Worm (Caenorhabditis elegans): ENCODE results near the gene T21D12.11.

The T21D12.11 gene

ce11 chrIV:273299-273698 lies 4.1 kb downstream of the T21D12.11 start, which contains the start of gene srh-282:
Gene srh-282 (minus strand): TSS chrIV:273399.
- TF ChIP-seq ZK546.5 (tag; optimal IDR thresholded peaks at IDR 0.05) (no peak), ceh-82 (tag; optimal IDR thresholded peaks at IDR 0.05) (no peak), spr-3 (GFP tag; optimal IDR thresholded peaks at IDR 0.05) (no peak), tag-97 (GFP tag; IDR thresholded peaks at IDR 0.05) (no peak), ceh-32 (tag; optimal IDR thresholded peaks at IDR 0.05; ENCODE audit: poor library complexity) (no peak), php-3 (GFP tag; IDR thresholded peaks at IDR 0.05) (no peak), T26A8.4 (GFP tag; IDR thresholded peaks at IDR 0.05) (no peak), lim-7 (GFP tag; IDR thresholded peaks at IDR 0.05) (no peak), mxl-3 (GFP tag; optimal IDR thresholded peaks at IDR 0.05) (no peak), daf-16 (GFP tag; optimal IDR thresholded peaks at IDR 0.05) (no peak), daf-16 (tag; optimal IDR thresholded peaks at IDR 0.05) (no peak), hmg-1.1 (GFP tag; IDR thresholded peaks at IDR 0.05) (no peak), egl-43 (GFP tag; IDR thresholded peaks at IDR 0.05) (no peak), lin-13 (GFP tag; optimal IDR thresholded peaks at IDR 0.05) (no peak), unc-130 (GFP tag; optimal IDR thresholded peaks at IDR 0.05) (no peak)

- no peak for TF ChIP-seq F49E8.2 (tag; optimal IDR thresholded peaks at IDR 0.05; ENCODE audit: borderline replicate concordance)
- TF ChIP-seq dpl-1 (GFP tag; optimal IDR thresholded peaks at IDR 0.05) = peak; percentile 34
- TF ChIP-seq dve-1 (tag; optimal IDR thresholded peaks at IDR 0.05; ENCODE audit: insufficient read depth) = peak; percentile 98
- TF ChIP-seq tra-1 (GFP tag; IDR thresholded peaks at IDR 0.05) = peak; percentile 15; the same call in 1 of the 2 replicates
- peak; percentile 52 for TF ChIP-seq lin-38 (GFP tag; IDR thresholded peaks at IDR 0.05)
- no peak for TF ChIP-seq ces-1 (GFP tag; optimal IDR thresholded peaks at IDR 0.05)
- TF ChIP-seq hlh-30 (tag; optimal IDR thresholded peaks at IDR 0.05; ENCODE audit: insufficient read depth) = peak; percentile 71
- peak in 1 of 2 experiments; percentile 25 for TF ChIP-seq daf-16 (GFP tag; optimal IDR thresholded peaks at IDR 0.05)
- peak; percentile 92 for TF ChIP-seq daf-16 (tag; optimal IDR thresholded peaks at IDR 0.05)
- TF ChIP-seq pha-4 (GFP tag; IDR thresholded peaks at IDR 0.05) = peak; percentile 65
- TF ChIP-seq pha-4 (tag; optimal IDR thresholded peaks at IDR 0.05) = no peak
- peak; percentile 74 for TF ChIP-seq mep-1 (tag; optimal IDR thresholded peaks at IDR 0.05)
- TF ChIP-seq ceh-82 (tag; optimal IDR thresholded peaks at IDR 0.05) = no peak
- TF ChIP-seq mes-2 (tag; optimal IDR thresholded peaks at IDR 0.05; ENCODE audit: poor library complexity, severe bottlenecking) = peak; percentile 40
- no peak for TF ChIP-seq Y75B8A.6 (GFP tag; IDR thresholded peaks at IDR 0.05)
- peak; percentile 78; the same call in 1 of the 2 replicates for TF ChIP-seq lin-1 (GFP tag; IDR thresholded peaks at IDR 0.05)
- TF ChIP-seq egl-27 (tag; optimal IDR thresholded peaks at IDR 0.05) = no peak
- TF ChIP-seq attf-4 (tag; optimal IDR thresholded peaks at IDR 0.05) = no peak
- TF ChIP-seq nhr-77 (tag; optimal IDR thresholded peaks at IDR 0.05) = peak; percentile 92
- TF ChIP-seq nhr-102 (tag; optimal IDR thresholded peaks at IDR 0.05) = peak; percentile 58
- TF ChIP-seq php-3 (GFP tag; IDR thresholded peaks at IDR 0.05) = peak; percentile 89
- TF ChIP-seq zfp-3 (GFP tag; conservative IDR thresholded peaks at IDR 0.05) = no peak
- peak in 1 of 2 experiments; percentile 61 for TF ChIP-seq mdl-1 (tag; optimal IDR thresholded peaks at IDR 0.05)
- TF ChIP-seq pqm-1 (tag; optimal IDR thresholded peaks at IDR 0.05) = peak; percentile 99
- no peak for TF ChIP-seq nhr-111 (GFP tag; optimal IDR thresholded peaks at IDR 0.05)
- TF ChIP-seq nhr-48 (tag; optimal IDR thresholded peaks at IDR 0.05) = peak; percentile 64
- peak in 1 of 2 experiments; percentile 29 for TF ChIP-seq hif-1 (tag; optimal IDR thresholded peaks at IDR 0.05)
- no peak for TF ChIP-seq daf-12 (tag; optimal IDR thresholded peaks at IDR 0.05)
- TF ChIP-seq T20F7.1 (GFP tag; optimal IDR thresholded peaks at IDR 0.05) = peak; percentile 54
- TF ChIP-seq cey-2 (tag; optimal IDR thresholded peaks at IDR 0.05; ENCODE audit: borderline replicate concordance, insufficient read depth) = peak; percentile 38
- TF ChIP-seq nhr-28 (tag; optimal IDR thresholded peaks at IDR 0.05) = peak; percentile 92
- peak; percentile 93 for TF ChIP-seq hlh-11 (tag; optimal IDR thresholded peaks at IDR 0.05)
- peak in 1 of 2 experiments; percentile 49 for TF ChIP-seq unc-62 (GFP tag; optimal IDR thresholded peaks at IDR 0.05 in 1 of 2)
- no peak for TF ChIP-seq unc-62 (tag; optimal IDR thresholded peaks at IDR 0.05)
- peak; percentile 32 for TF ChIP-seq mxl-3 (GFP tag; optimal IDR thresholded peaks at IDR 0.05)
- TF ChIP-seq F37D6.2 (tag; optimal IDR thresholded peaks at IDR 0.05) = no peak
- TF ChIP-seq dmd-6 (GFP tag; IDR thresholded peaks at IDR 0.05) = peak; percentile 83
Observed at ce11 chrIV:274185-274584, 5.0 kb downstream of the T21D12.11 start, which contains the start of gene sma-10. Gene sma-10 (plus strand): TSS chrIV:274420.
